Fruit fly (Drosophila melanogaster): ENCODE results near the gene CG5895.

CG5895 gene

dm6 chr3L:16011319-16012210, 23.7 kb upstream of the CG5895 start, which contains the start of gene mib1 (continued):
- TF ChIP-seq Myb (GFP tag; optimal IDR thresholded peaks at IDR 0.05) (peak; percentile 91), ttk (GFP tag; IDR thresholded peaks at IDR 0.05) (no peak), D (optimal IDR thresholded peaks at IDR 0.05) (peak; percentile 78), D (GFP tag; optimal IDR thresholded peaks at IDR 0.05) (no peak), CG14710 (tag; optimal IDR thresholded peaks at IDR 0.05) (peak; percentile 91), CG2199 (GFP tag; IDR thresholded peaks at IDR 0.05) (no peak), Eip74EF (GFP tag; optimal IDR thresholded peaks at IDR 0.05) (peak in 1 of 2 experiments; percentile 49), toy (GFP tag; IDR thresholded peaks at IDR 0.05) (no peak), CG6683 (GFP tag; optimal IDR thresholded peaks at IDR 0.05) (no peak), bbx (GFP tag; IDR thresholded peaks at IDR 0.05; ENCODE audit: partially characterized antibody) (peak; percentile 95), ci (GFP tag; IDR thresholded peaks at IDR 0.05) (peak; percentile 74), abd-A (tag; optimal IDR thresholded peaks at IDR 0.05) (peak; percentile 80), Hr78 (GFP tag; optimal IDR thresholded peaks at IDR 0.05) (no peak), CG15601 (tag; optimal IDR thresholded peaks at IDR 0.05) (peak; percentile 66), CG7786 (GFP tag; optimal IDR thresholded peaks at IDR 0.05) (peak; percentile 26), ham (GFP tag; IDR thresholded peaks at IDR 0.05) (0 out of 2 replicates have a peak, but pooled peaks have one; percentile 7), CG33557 (GFP tag; optimal IDR thresholded peaks at IDR 0.05) (peak; percentile 12), CG10543 (GFP tag; optimal IDR thresholded peaks at IDR 0.05) (peak; percentile 43), sd (tag; optimal IDR thresholded peaks at IDR 0.05) (peak; percentile 99), slbo (GFP tag; IDR thresholded peaks at IDR 0.05) (peak; percentile 62; the same call in 1 of the 2 replicates), CG18599 (GFP tag; optimal IDR thresholded peaks at IDR 0.05) (peak; percentile 23), CG34376 (GFP tag; optimal IDR thresholded peaks at IDR 0.05) (peak; percentile 29), Fer2 (tag; optimal IDR thresholded peaks at IDR 0.05) (no peak), Neu2 (GFP tag; optimal IDR thresholded peaks at IDR 0.05; ENCODE audit: borderline replicate concordance) (no peak), NFAT (GFP tag; IDR thresholded peaks at IDR 0.05) (peak; percentile 75), Usf (GFP tag; optimal IDR thresholded peaks at IDR 0.05) (no peak), CG14860 (GFP tag; IDR thresholded peaks at IDR 0.05; ENCODE audit: partially characterized antibody) (peak; percentile 71; the same call in 2 of the 3 replicates), CG3838 (GFP tag; optimal IDR thresholded peaks at IDR 0.05) (no peak), crol (GFP tag; IDR thresholded peaks at IDR 0.05) (peak; percentile 95), shn (GFP tag; optimal IDR thresholded peaks at IDR 0.05) (peak; percentile 27), Dp (GFP tag; optimal IDR thresholded peaks at IDR 0.05) (peak; percentile 50), CG14014 (GFP tag; IDR thresholded peaks at IDR 0.05) (0 out of 2 replicates have a peak, but pooled peaks have one; percentile 24), sens (GFP tag) (peak; percentile 82), Dbx (GFP tag; IDR thresholded peaks at IDR 0.05) (0 out of 3 replicates have a peak, but pooled peaks have one; percentile 5), CG11093 (GFP tag; IDR thresholded peaks at IDR 0.05) (no peak), CG8281 (tag; optimal IDR thresholded peaks at IDR 0.05) (no peak), PHDP (tag; optimal IDR thresholded peaks at IDR 0.05) (peak; percentile 40), psq (GFP tag; optimal IDR thresholded peaks at IDR 0.05) (peak; percentile 11), pho (GFP tag; optimal IDR thresholded peaks at IDR 0.05) (peak; percentile 38), lmd (GFP tag; IDR thresholded peaks at IDR 0.05) (peak; percentile 39; the same call in 1 of the 2 replicates), Scr (GFP tag; IDR thresholded peaks at IDR 0.05; ENCODE audit: partially characterized antibody) (peak; percentile 81), Nf-YC (tag; optimal IDR thresholded peaks at IDR 0.05) (peak; percentile 53), Blimp-1 (GFP tag; optimal IDR thresholded peaks at IDR 0.05) (peak; percentile 18), sens-2 (GFP tag; IDR thresholded peaks at IDR 0.05) (no peak), ato (GFP tag; IDR thresholded peaks at IDR 0.05; ENCODE audit: partially characterized antibody) (peak; percentile 93), ssp (GFP tag; IDR thresholded peaks at IDR 0.05) (no peak), CG9932 (GFP tag; IDR thresholded peaks at IDR 0.05) (peak; percentile 51; the same call in 1 of the 2 replicates), CG6272 (GFP tag; IDR thresholded peaks at IDR 0.05) (no peak)
